Worm (Caenorhabditis elegans) whole organism, L4 larva: Measurements from ENCODE around the gene cyp-25A1.
A peak's percentile ranks its signal among the peaks of the same experiment; 100 is the strongest.

Experiments
- R02D3.7 ChIP-seq: fragments of 150-350 bp; sonication (generic microtip); optimal IDR thresholded peaks from 3 replicates; lab custom pipeline; 2014; ENCODE audit warnings: missing biosample characterization, missing genetic modification characterization
- ama-1 ChIP-seq: fragments of 150-350 bp; optimal IDR thresholded peaks from 2 replicates; lab custom pipeline; 2014; ENCODE audit warnings: inconsistent platforms, mixed read lengths
- ceh-82 ChIP-seq: sonication (generic microtip); optimal IDR thresholded peaks from 2 replicates; lab custom pipeline; 2017; ENCODE audit warnings: missing biosample characterization, missing genetic modification characterization
- dmd-9 ChIP-seq: fragments of 200-800 bp; sonication (Bioruptor generic); IDR thresholded peaks from 2 replicates; pipeline ENCODE4 v1.3.6; 2022; ENCODE audit warnings: missing genetic modification reagents, missing genetic modification characterization, missing compliant biosample characterization
- nhr-28 ChIP-seq: fragments of 150-350 bp; optimal IDR thresholded peaks from 2 replicates; lab custom pipeline; 2014; ENCODE audit warnings: missing biosample characterization, missing genetic modification characterization
- pqm-1 ChIP-seq: sonication (generic microtip); optimal IDR thresholded peaks from 2 replicates; lab custom pipeline; 2017; ENCODE audit warnings: missing biosample characterization, missing genetic modification characterization
- tag-97 ChIP-seq: fragments of 200-800 bp; sonication (Bioruptor generic); IDR thresholded peaks from 2 replicates; pipeline ENCODE4 v1.3.6; 2022; ENCODE audit warnings: missing genetic modification characterization, missing compliant biosample characterization
- unc-62 ChIP-seq, 3 experiments: fragments of 150-350 bp in 1 of 3; sonication (generic microtip); optimal IDR thresholded peaks in 2 of 3; peaks in 1 of 3; 1 replicate in 1 of 3; 2 replicates in 2 of 3; lab custom pipeline; 2014 to 2017; ENCODE audit warnings: missing biosample characterization in 3 of 3, missing genetic modification characterization in 3 of 3, missing genetic modification reagents in 3 of 3, missing genotype in 1 of 3

- TF ChIP-seq unc-62 (GFP tag; optimal IDR thresholded peaks at IDR 0.05 in 1 of 2; lab: Kevin White, UChicago) (peak in 1 of 2 experiments; percentile 41), unc-62 (tag; optimal IDR thresholded peaks at IDR 0.05; lab: Kevin White, UChicago) (no peak), ceh-82 (tag; lab: Kevin White, UChicago) (no peak), ama-1 (no peak), pqm-1 (tag; lab: Kevin White, UChicago) (no peak), R02D3.7 (no peak), dmd-9 (GFP tag; lab: Robert Waterston, UW) (no peak), tag-97 (GFP tag; lab: Robert Waterston, UW) (no peak), nhr-28 (tag; lab: Kevin White, UChicago) (no peak)
Measured at ce11 chrIII:3874492-3874891, 42.1 kb downstream of the cyp-25A1 start.
